Fruit fly (Drosophila melanogaster) whole organism, embryonic: ENCODE measurements around the gene Cad74A.

Experiments used
- Abd-B ChIP-seq: fragments of 200-800 bp; sonication (Bioruptor generic); optimal IDR thresholded peaks from 2 replicates; lab custom pipeline; 2018; ENCODE audit warnings: missing biosample characterization, mild to moderate bottlenecking, missing genetic modification characterization, moderate library complexity
- BEAF-32 ChIP-seq: fragments of 200-800 bp; sonication (Bioruptor generic); optimal IDR thresholded peaks from 3 replicates; lab custom pipeline; 2017; ENCODE audit warnings: missing biosample characterization, missing genetic modification characterization, mild to moderate bottlenecking, moderate library complexity, missing genetic modification reagents
- CG10543 ChIP-seq: fragments of 200-800 bp; sonication (Bioruptor generic); optimal IDR thresholded peaks from 3 replicates; lab custom pipeline; 2017; ENCODE audit warnings: missing biosample characterization, mild to moderate bottlenecking, missing genetic modification characterization, moderate library complexity
- CG11723 ChIP-seq: fragments of 200-800 bp; sonication (Bioruptor generic); optimal IDR thresholded peaks from 2 replicates; lab custom pipeline; 2017; ENCODE audit warnings: missing biosample characterization, mild to moderate bottlenecking, missing genetic modification characterization
- CG12942 ChIP-seq: fragments of 200-800 bp; sonication (Bioruptor generic); optimal IDR thresholded peaks from 3 replicates; lab custom pipeline; 2016; ENCODE audit warnings: missing biosample characterization, missing genetic modification characterization
- CG1529 ChIP-seq: fragments of 200-800 bp; sonication (Bioruptor generic); optimal IDR thresholded peaks from 3 replicates; lab custom pipeline; 2018; ENCODE audit warnings: missing biosample characterization, missing genetic modification characterization
- CG15514 ChIP-seq: fragments of 200-800 bp; sonication (Bioruptor generic); optimal IDR thresholded peaks from 3 replicates; lab custom pipeline; 2017; ENCODE audit warnings: missing biosample characterization, missing genetic modification characterization, mild to moderate bottlenecking, moderate library complexity, missing genetic modification reagents
- CG15696 ChIP-seq: fragments of 200-800 bp; sonication (Bioruptor generic); optimal IDR thresholded peaks from 2 replicates; lab custom pipeline; 2019; ENCODE audit warnings: missing biosample characterization, mild to moderate bottlenecking, missing genetic modification characterization, moderate library complexity
- CG2116 ChIP-seq: fragments of 200-800 bp; sonication (Bioruptor generic); optimal IDR thresholded peaks from 3 replicates; lab custom pipeline; 2018; ENCODE audit warnings: missing biosample characterization, mild to moderate bottlenecking, missing genetic modification characterization
- CG34422 ChIP-seq: fragments of 200-800 bp; sonication (Bioruptor generic); IDR thresholded peaks from 3 replicates; pipeline ENCODE4 v1.3.6; 2022; ENCODE audit warnings: missing biosample characterization, missing genetic modification characterization
- CG4328 ChIP-seq: fragments of 200-800 bp; sonication (Bioruptor generic); optimal IDR thresholded peaks from 3 replicates; lab custom pipeline; 2017; ENCODE audit warnings: missing biosample characterization, missing genetic modification reagents, missing genetic modification characterization
- CG4360 ChIP-seq: fragments of 200-800 bp; sonication (Bioruptor generic); IDR thresholded peaks from 2 replicates; pipeline ENCODE4 v1.3.6; 2022; ENCODE audit warnings: missing biosample characterization, missing genetic modification characterization
- CG7928 ChIP-seq: fragments of 200-800 bp; sonication (Bioruptor generic); optimal IDR thresholded peaks from 2 replicates; lab custom pipeline; 2017; ENCODE audit warnings: missing biosample characterization, mild to moderate bottlenecking, missing genetic modification characterization
- CG7987 ChIP-seq: fragments of 200-800 bp; sonication (Bioruptor generic); optimal IDR thresholded peaks from 2 replicates; lab custom pipeline; 2018; ENCODE audit warnings: missing biosample characterization, mild to moderate bottlenecking, missing genetic modification characterization, moderate library complexity
- CG8388 ChIP-seq: fragments of 200-800 bp; sonication (Bioruptor generic); optimal IDR thresholded peaks from 2 replicates; lab custom pipeline; 2019; ENCODE audit warnings: missing biosample characterization, mild to moderate bottlenecking, missing genetic modification characterization, moderate library complexity
- CG9437 ChIP-seq: fragments of 200-800 bp; sonication (Bioruptor generic); optimal IDR thresholded peaks from 2 replicates; lab custom pipeline; 2018; ENCODE audit warnings: missing biosample characterization, mild to moderate bottlenecking, missing genetic modification characterization
- CTCF ChIP-seq: fragments of 200-800 bp; sonication (Bioruptor generic); optimal IDR thresholded peaks from 2 replicates; lab custom pipeline; 2017; ENCODE audit warnings: missing biosample characterization, mild to moderate bottlenecking, missing genetic modification characterization, moderate library complexity
- Dek ChIP-seq: fragments of 200-800 bp; sonication (Bioruptor generic); optimal IDR thresholded peaks from 3 replicates; lab custom pipeline; 2019; ENCODE audit warnings: missing biosample characterization, mild to moderate bottlenecking, missing genetic modification characterization, moderate library complexity
- Dll ChIP-seq: fragments of 200-800 bp; sonication (Bioruptor generic); IDR thresholded peaks from 4 replicates; pipeline ENCODE4 v1.3.6; 2022; ENCODE audit warnings: missing biosample characterization, missing genetic modification characterization; ENCODE audit not compliant: partially characterized antibody
- Doc3 ChIP-seq: fragments of 200-800 bp; sonication (Bioruptor generic); IDR thresholded peaks from 3 replicates; pipeline ENCODE4 v1.3.6; 2022; ENCODE audit warnings: missing biosample characterization, missing genetic modification characterization; ENCODE audit not compliant: partially characterized antibody
- Dp ChIP-seq: fragments of 200-800 bp; sonication (Bioruptor generic); optimal IDR thresholded peaks from 2 replicates; lab custom pipeline; 2018; ENCODE audit warnings: missing biosample characterization, mild to moderate bottlenecking, missing genetic modification characterization, moderate library complexity
- E2f1 ChIP-seq: fragments of 200-800 bp; sonication (Bioruptor generic); IDR thresholded peaks from 2 replicates; pipeline ENCODE4 v1.3.6; 2022; ENCODE audit warnings: missing biosample characterization, missing genetic modification characterization
- Ets97D ChIP-seq: fragments of 200-800 bp; sonication (Bioruptor generic); optimal IDR thresholded peaks from 3 replicates; lab custom pipeline; 2016; ENCODE audit warnings: missing biosample characterization, missing genetic modification characterization
- HmgZ ChIP-seq: fragments of 200-800 bp; sonication (Bioruptor generic); optimal IDR thresholded peaks from 2 replicates; lab custom pipeline; 2018; ENCODE audit warnings: missing biosample characterization, mild to moderate bottlenecking, missing genetic modification characterization
- Kr ChIP-seq: fragments of 200-800 bp; sonication (Bioruptor generic); optimal IDR thresholded peaks from 2 replicates; lab custom pipeline; 2017; ENCODE audit warnings: missing biosample characterization, mild to moderate bottlenecking, missing genetic modification characterization
- MESR4 ChIP-seq: fragments of 200-800 bp; sonication (Bioruptor generic); optimal IDR thresholded peaks from 2 replicates; lab custom pipeline; 2018; ENCODE audit warnings: missing biosample characterization, mild to moderate bottlenecking, missing genetic modification characterization, moderate library complexity
- Max ChIP-seq: fragments of 200-800 bp; sonication (Bioruptor generic); optimal IDR thresholded peaks from 2 replicates; lab custom pipeline; 2016; ENCODE audit warnings: missing biosample characterization, mild to moderate bottlenecking, missing genetic modification characterization
- Pdp1 ChIP-seq, 2 experiments: fragments of 200-800 bp; sonication (Bioruptor generic); optimal IDR thresholded peaks; 3 replicates each; lab custom pipeline; 2016; ENCODE audit warnings: missing biosample characterization in 2 of 2, missing genetic modification characterization in 2 of 2, mild to moderate bottlenecking in 1 of 2, moderate library complexity in 1 of 2
- Sin3A ChIP-seq: fragments of >200 bp; optimal IDR thresholded peaks from 2 replicates; lab custom pipeline; 2018
- Sry-δ ChIP-seq: fragments of 200-800 bp; sonication (Bioruptor generic); optimal IDR thresholded peaks from 2 replicates; lab custom pipeline; 2016; ENCODE audit warnings: missing biosample characterization, missing genetic modification characterization
- Xrp1 ChIP-seq: fragments of 200-800 bp; sonication (Bioruptor generic); IDR thresholded peaks from 2 replicates; pipeline ENCODE4 v1.3.6; 2022; ENCODE audit warnings: missing biosample characterization, missing genetic modification characterization
- YL-1 ChIP-seq: fragments of 200-800 bp; sonication (Bioruptor generic); optimal IDR thresholded peaks from 3 replicates; lab custom pipeline; 2017; ENCODE audit warnings: missing biosample characterization, mild to moderate bottlenecking, missing genetic modification characterization
- az2 ChIP-seq: fragments of 200-800 bp; sonication (Bioruptor generic); optimal IDR thresholded peaks from 3 replicates; lab custom pipeline; 2016; ENCODE audit warnings: missing biosample characterization, missing genetic modification characterization
- bcd ChIP-seq: fragments of 200-800 bp; sonication (Bioruptor generic); optimal IDR thresholded peaks from 2 replicates; lab custom pipeline; 2017; ENCODE audit warnings: missing biosample characterization, mild to moderate bottlenecking, missing genetic modification characterization
- chinmo ChIP-seq: fragments of 200-800 bp; sonication (Bioruptor generic); IDR thresholded peaks from 4 replicates; pipeline ENCODE4 v1.3.6; 2022; ENCODE audit warnings: missing biosample characterization, missing genetic modification characterization; ENCODE audit not compliant: partially characterized antibody
- en ChIP-seq: fragments of 200-800 bp; sonication (Bioruptor generic); optimal IDR thresholded peaks from 2 replicates; lab custom pipeline; 2016; ENCODE audit warnings: missing biosample characterization, missing genetic modification characterization
- insv ChIP-seq, 2 experiments: fragments of 200-800 bp; sonication (Bioruptor generic); optimal IDR thresholded peaks; 3 replicates each; lab custom pipeline; 2016 to 2018; ENCODE audit warnings: missing biosample characterization in 2 of 2, missing genetic modification characterization in 2 of 2
- mam ChIP-seq: fragments of 200-800 bp; sonication (Bioruptor generic); optimal IDR thresholded peaks from 3 replicates; lab custom pipeline; 2016; ENCODE audit warnings: missing biosample characterization, missing genetic modification characterization
- onecut ChIP-seq: fragments of 200-800 bp; sonication (Bioruptor generic); IDR thresholded peaks from 2 replicates; pipeline ENCODE4 v1.3.6; 2022; ENCODE audit warnings: missing biosample characterization, missing genetic modification characterization
- phol ChIP-seq: fragments of 200-800 bp; sonication (Bioruptor generic); optimal IDR thresholded peaks from 3 replicates; lab custom pipeline; 2018; ENCODE audit warnings: missing biosample characterization, mild to moderate bottlenecking, missing genetic modification characterization, moderate library complexity
- pzg ChIP-seq: fragments of 200-800 bp; sonication (Bioruptor generic); optimal IDR thresholded peaks from 3 replicates; lab custom pipeline; 2018; ENCODE audit warnings: missing biosample characterization, mild to moderate bottlenecking, missing genetic modification characterization, moderate library complexity
- row ChIP-seq: fragments of 200-800 bp; sonication (Bioruptor generic); IDR thresholded peaks from 3 replicates; pipeline ENCODE4 v1.3.6; 2022; ENCODE audit warnings: missing biosample characterization, missing genetic modification characterization
- sc ChIP-seq, 3 experiments: fragments of >200 bp in 2 of 3; fragments of 200-800 bp in 1 of 3; sonication (Bioruptor generic) in 1 of 3; optimal IDR thresholded peaks; 2 replicates in 2 of 3; 3 replicates in 1 of 3; lab custom pipeline; 2017; ENCODE audit warnings: mild to moderate bottlenecking in 1 of 3, missing biosample characterization in 1 of 3, missing genetic modification characterization in 1 of 3, missing genetic modification reagents in 1 of 3
- tap ChIP-seq: fragments of 200-800 bp; optimal IDR thresholded peaks from 3 replicates; lab custom pipeline; 2019; ENCODE audit warnings: missing biosample characterization, mild to moderate bottlenecking, missing genetic modification characterization, moderate library complexity
- tin ChIP-seq: fragments of 200-800 bp; sonication (Bioruptor generic); optimal IDR thresholded peaks from 3 replicates; lab custom pipeline; 2016; ENCODE audit warnings: missing biosample characterization, missing genetic modification characterization
- toy ChIP-seq: fragments of 200-800 bp; sonication (Bioruptor generic); IDR thresholded peaks from 2 replicates; pipeline ENCODE4 v1.3.6; 2022; ENCODE audit warnings: missing biosample characterization, missing genetic modification characterization
- trem ChIP-seq: fragments of 200-800 bp; optimal IDR thresholded peaks from 3 replicates; lab custom pipeline; 2019; ENCODE audit warnings: missing biosample characterization, mild to moderate bottlenecking, missing genetic modification characterization, moderate library complexity
- trh ChIP-seq: fragments of 200-800 bp; sonication (Bioruptor generic); optimal IDR thresholded peaks from 2 replicates; lab custom pipeline; 2016; ENCODE audit warnings: missing biosample characterization, missing genetic modification characterization
- unpg ChIP-seq: fragments of 200-800 bp; sonication (Bioruptor generic); optimal IDR thresholded peaks from 3 replicates; lab custom pipeline; 2018; ENCODE audit warnings: missing biosample characterization, mild to moderate bottlenecking, missing genetic modification characterization, moderate library complexity
- zen ChIP-seq: fragments of 200-800 bp; sonication (Bioruptor generic); optimal IDR thresholded peaks from 3 replicates; lab custom pipeline; 2018; ENCODE audit warnings: missing biosample characterization, mild to moderate bottlenecking, missing genetic modification characterization, moderate library complexity

The Cad74A gene

DNA sequence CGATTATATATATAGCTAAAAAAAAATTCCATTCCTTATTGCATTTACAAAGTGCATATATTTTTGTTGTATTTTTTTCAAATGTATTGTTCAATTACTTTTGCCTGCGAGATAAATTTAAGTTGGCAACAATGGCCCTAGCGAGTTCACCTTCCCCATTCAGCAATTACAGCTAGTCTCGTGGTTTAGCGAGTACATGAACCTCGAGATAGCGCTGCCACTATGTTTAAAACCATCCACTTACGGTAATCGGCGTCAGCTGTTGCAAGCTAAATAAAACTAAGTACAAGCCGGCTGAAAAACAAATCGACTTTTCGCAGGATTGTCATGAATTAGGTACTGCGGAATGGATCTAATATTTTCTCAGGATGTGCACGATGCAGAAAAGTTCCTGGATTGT, 26.5 kb downstream of the Cad74A start (continued):
- TF ChIP-seq MESR4 (GFP tag; lab: Kevin White, UChicago): peak; percentile 43
- TF ChIP-seq CG2116 (GFP tag; lab: Kevin White, UChicago): peak; percentile 49
- TF ChIP-seq chinmo: 0 out of 4 replicates have a peak, but pooled peaks have one; percentile 28
- peak; percentile 35 for TF ChIP-seq YL-1 (GFP tag; lab: Kevin White, UChicago)
- no peak for TF ChIP-seq Kr (GFP tag; lab: Kevin White, UChicago)
- peak; percentile 23 for TF ChIP-seq Max (GFP tag; lab: Kevin White, UChicago)
- TF ChIP-seq row (GFP tag; lab: Robert Waterston, UW): peak; percentile 41; the same call in 1 of the 3 replicates
- peak; percentile 8 for TF ChIP-seq CG8388 (GFP tag; lab: Kevin White, UChicago)
- no peak for TF ChIP-seq Pdp1 (GFP tag; optimal IDR thresholded peaks at IDR 0.05; lab: Kevin White, UChicago)
- TF ChIP-seq BEAF-32 (GFP tag; lab: Kevin White, UChicago): peak; percentile 44
- TF ChIP-seq CTCF (GFP tag; lab: Kevin White, UChicago): peak; percentile 74
- peak; percentile 36; the same call in 1 of the 4 replicates for TF ChIP-seq Dll (GFP tag; lab: Robert Waterston, UW)
- peak; percentile 78 for TF ChIP-seq onecut
- no peak for TF ChIP-seq tap
- TF ChIP-seq CG7928 (GFP tag; lab: Kevin White, UChicago): no peak
- peak; percentile 5 for TF ChIP-seq CG7987 (GFP tag; lab: Kevin White, UChicago)
- TF ChIP-seq CG10543 (GFP tag; lab: Kevin White, UChicago): no peak
- TF ChIP-seq CG1529: no peak
- no peak for TF ChIP-seq az2
- no peak for TF ChIP-seq Xrp1
- TF ChIP-seq E2f1 (GFP tag; lab: Robert Waterston, UW): no peak
- no peak for TF ChIP-seq Doc3
- TF ChIP-seq Sry-δ (GFP tag; lab: Kevin White, UChicago): peak; percentile 55
- peak; percentile 76 for TF ChIP-seq HmgZ (tag; lab: Kevin White, UChicago)
- TF ChIP-seq Dek: no peak
- peak; percentile 50 for TF ChIP-seq phol (tag; lab: Kevin White, UChicago)
- TF ChIP-seq CG34422 (GFP tag; lab: Robert Waterston, UW): no peak; the same call in 2 of the 3 replicates
- no peak for TF ChIP-seq sc (optimal IDR thresholded peaks at IDR 0.05; lab: Kevin White, UChicago)
- TF ChIP-seq sc (GFP tag; optimal IDR thresholded peaks at IDR 0.05; lab: Kevin White, UChicago): no peak
- TF ChIP-seq zen (tag; lab: Kevin White, UChicago): peak; percentile 61
- peak; percentile 11 for TF ChIP-seq mam (GFP tag; lab: Kevin White, UChicago)
- TF ChIP-seq toy (GFP tag; lab: Robert Waterston, UW): peak; percentile 82
- TF ChIP-seq bcd: peak; percentile 16
- TF ChIP-seq trh: no peak
- peak in 1 of 2 experiments; percentile 26 for TF ChIP-seq insv (GFP tag; optimal IDR thresholded peaks at IDR 0.05; lab: Kevin White, UChicago)
- TF ChIP-seq CG11723: no peak
- TF ChIP-seq pzg (GFP tag; lab: Kevin White, UChicago): peak; percentile 84
- no peak for TF ChIP-seq CG12942 (GFP tag; lab: Kevin White, UChicago)
- TF ChIP-seq CG4328 (GFP tag; lab: Kevin White, UChicago): no peak
- TF ChIP-seq CG9437 (GFP tag; lab: Kevin White, UChicago): peak; percentile 59
- TF ChIP-seq Ets97D: peak; percentile 50
- peak; percentile 49 for TF ChIP-seq Sin3A (lab: Kevin White, UChicago)
- peak; percentile 95 for TF ChIP-seq trem (tag; lab: Kevin White, UChicago)
- TF ChIP-seq en (GFP tag; lab: Kevin White, UChicago): no peak
- peak; percentile 61 for TF ChIP-seq CG15514 (GFP tag; lab: Kevin White, UChicago)
- no peak for TF ChIP-seq tin
- TF ChIP-seq Dp (GFP tag; lab: Kevin White, UChicago): peak; percentile 56
- TF ChIP-seq CG15696 (tag; lab: Kevin White, UChicago): no peak
- TF ChIP-seq Abd-B (GFP tag; lab: Kevin White, UChicago): peak; percentile 57
- TF ChIP-seq unpg (GFP tag; lab: Kevin White, UChicago): no peak
- 0 out of 2 replicates have a peak, but pooled peaks have one; percentile 26 for TF ChIP-seq CG4360 (GFP tag; lab: Robert Waterston, UW)
